Worm (Caenorhabditis elegans) whole organism, young adult: Measurements from ENCODE around the gene cutl-29.

Experiments used
- B0035.1 ChIP-seq: sonication (generic microtip); optimal IDR thresholded peaks from 2 replicates; lab custom pipeline; 2016; ENCODE audit warnings: missing genetic modification characterization, mild to moderate bottlenecking, missing compliant biosample characterization, missing genotype, missing genetic modification reagents
- F10E7.11 ChIP-seq: sonication (generic microtip); optimal IDR thresholded peaks from 2 replicates; lab custom pipeline; 2017; ENCODE audit warnings: mild to moderate bottlenecking, missing genetic modification characterization, moderate library complexity, missing compliant biosample characterization
- Y53F4B.3 ChIP-seq: fragments of 200-800 bp; sonication (Bioruptor generic); IDR thresholded peaks from 2 replicates; pipeline ENCODE4 v1.3.6; 2022; ENCODE audit warnings: missing genetic modification reagents, missing genetic modification characterization, missing compliant biosample characterization
- atf-7 ChIP-seq: sonication (generic microtip); optimal IDR thresholded peaks from 2 replicates; lab custom pipeline; 2017; ENCODE audit warnings: mild to moderate bottlenecking, missing genetic modification characterization, missing compliant biosample characterization
- ceh-79 ChIP-seq: sonication (generic microtip); optimal IDR thresholded peaks from 2 replicates; lab custom pipeline; 2017; ENCODE audit warnings: mild to moderate bottlenecking, missing genetic modification characterization, missing compliant biosample characterization
- ceh-91 ChIP-seq: fragments of 200-800 bp; sonication (Bioruptor generic); IDR thresholded peaks from 2 replicates; pipeline ENCODE4 v1.3.6; 2022; ENCODE audit warnings: missing genetic modification reagents, missing genetic modification characterization, missing compliant biosample characterization
- dpl-1 ChIP-seq: fragments of 150-350 bp; optimal IDR thresholded peaks from 2 replicates; lab custom pipeline; 2014; ENCODE audit warnings: missing biosample characterization, missing genetic modification reagents, missing genetic modification characterization
- lin-40 ChIP-seq: sonication (generic microtip); optimal IDR thresholded peaks from 2 replicates; lab custom pipeline; 2016; ENCODE audit warnings: missing genetic modification characterization, mild to moderate bottlenecking, missing compliant biosample characterization, missing genotype, missing genetic modification reagents
- sea-2 ChIP-seq: fragments of 200-800 bp; sonication (Bioruptor generic); IDR thresholded peaks from 2 replicates; pipeline ENCODE4 v1.3.6; 2022; ENCODE audit warnings: missing genetic modification characterization, missing compliant biosample characterization
- snpc-4 ChIP-seq, 5 experiments: fragments of 150-350 bp in 1 of 5; sonication (generic microtip) in 4 of 5; optimal IDR thresholded peaks; 2 replicates each; lab custom pipeline; 2014 to 2018; ENCODE audit warnings: missing genetic modification characterization in 5 of 5, missing biosample characterization in 3 of 5, antibody characterized with exemption in 2 of 5, mild to moderate bottlenecking in 2 of 5, missing compliant biosample characterization in 2 of 5, missing genotype in 2 of 5, moderate library complexity in 2 of 5, missing genetic modification reagents in 1 of 5
- tbp1 ChIP-seq: fragments of 200-800 bp; sonication (Bioruptor generic); optimal IDR thresholded peaks from 2 replicates; lab custom pipeline; 2018; ENCODE audit warnings: mild to moderate bottlenecking, missing genetic modification characterization, missing compliant biosample characterization
- ztf-26 ChIP-seq: sonication (generic microtip); optimal IDR thresholded peaks from 2 replicates; lab custom pipeline; 2017; ENCODE audit warnings: missing genetic modification characterization, missing compliant biosample characterization

- TF ChIP-seq atf-7 (tag; lab: Kevin White, UChicago), result no peak
- TF ChIP-seq ceh-91, result no peak
- no peak for TF ChIP-seq ceh-79 (tag; lab: Kevin White, UChicago)
- no peak for TF ChIP-seq Y53F4B.3 (GFP tag; lab: Robert Waterston, UW)
- no peak for TF ChIP-seq sea-2 (GFP tag; lab: Robert Waterston, UW)
- no peak for TF ChIP-seq F10E7.11
- no peak for TF ChIP-seq lin-40
- no peak for TF ChIP-seq ztf-26 (tag; lab: Kevin White, UChicago)
- no peak for TF ChIP-seq tbp1 (GFP tag; lab: Kevin White, UChicago)
- TF ChIP-seq dpl-1 (GFP tag; lab: Kevin White, UChicago), result no peak
- TF ChIP-seq snpc-4 (GFP tag; optimal IDR thresholded peaks at IDR 0.05; lab: Kevin White, UChicago), result no peak
- TF ChIP-seq snpc-4 (tag; optimal IDR thresholded peaks at IDR 0.05; lab: Kevin White, UChicago), result no peak
- no peak for TF ChIP-seq B0035.1 (tag; lab: Kevin White, UChicago)
Observed at ce11 chrX:8284003-8284402, 13.2 kb upstream of the cutl-29 start.
